Fruit fly (Drosophila melanogaster): ENCODE measurements around the gene INPP5E.

The INPP5E gene

DNA sequence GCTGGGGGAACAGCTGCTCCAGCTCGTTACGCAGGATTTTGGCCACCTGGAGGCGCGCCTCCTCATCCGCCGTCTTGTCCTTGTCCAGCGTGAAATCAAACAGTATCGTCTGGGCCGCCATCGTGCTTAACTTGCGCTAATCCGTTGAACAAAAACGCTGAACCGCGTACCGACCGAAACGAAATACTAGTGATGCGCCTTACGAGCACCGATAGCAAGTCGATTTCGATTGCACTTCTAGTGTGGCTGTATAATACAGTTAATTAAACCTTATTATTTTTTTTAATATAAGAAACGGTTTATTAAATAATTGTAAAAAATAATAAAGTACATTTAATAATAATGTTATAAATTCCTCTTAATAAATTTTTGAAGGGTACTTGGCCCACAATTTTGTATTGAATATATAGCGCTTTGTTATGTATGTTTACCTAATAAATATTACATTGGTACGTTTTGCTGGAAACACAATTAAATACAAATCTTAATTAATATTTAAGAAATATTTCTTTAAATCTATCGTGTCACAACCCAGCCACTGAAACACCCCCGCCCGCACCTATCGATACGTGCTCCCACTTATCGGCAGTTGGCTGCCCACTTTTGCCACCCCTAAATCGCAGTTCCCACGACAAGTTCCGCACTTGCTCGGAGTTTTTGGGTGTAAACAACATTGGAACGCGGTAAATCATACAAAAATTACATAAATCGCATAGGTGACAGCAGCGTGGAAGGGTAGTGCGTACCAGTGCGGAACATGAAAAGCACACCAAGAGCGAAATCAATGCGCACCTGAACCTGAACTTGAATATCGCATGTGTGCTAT, at the start of gene INPP5E, which contains the start of gene Sms (continued):
- peak; percentile 88 for TF ChIP-seq knrl (GFP tag; IDR thresholded peaks at IDR 0.05; ENCODE audit: partially characterized antibody)
- TF ChIP-seq ranshi (GFP tag; IDR thresholded peaks at IDR 0.05), result no peak; the same call in 1 of the 2 replicates
- TF ChIP-seq CG2199 (GFP tag; IDR thresholded peaks at IDR 0.05), result no peak
- peak; percentile 40 for TF ChIP-seq lilli (GFP tag; optimal IDR thresholded peaks at IDR 0.05)
- 0 out of 3 replicates have a peak, but pooled peaks have one; percentile 24 for TF ChIP-seq sr (GFP tag; IDR thresholded peaks at IDR 0.05)
- TF ChIP-seq Hmr (GFP tag; optimal IDR thresholded peaks at IDR 0.05), result peak; percentile 33
- no peak for TF ChIP-seq Eip74EF (GFP tag; optimal IDR thresholded peaks at IDR 0.05)
- no peak for TF ChIP-seq CG6765 (GFP tag; optimal IDR thresholded peaks at IDR 0.05)
- TF ChIP-seq gt (GFP tag; IDR thresholded peaks at IDR 0.05), result no peak
- no peak for TF ChIP-seq oc (tag; optimal IDR thresholded peaks at IDR 0.05)
- no peak for TF ChIP-seq bab2 (GFP tag; optimal IDR thresholded peaks at IDR 0.05)
- TF ChIP-seq tx (GFP tag; optimal IDR thresholded peaks at IDR 0.05), result no peak
- no peak for TF ChIP-seq pita (GFP tag; optimal IDR thresholded peaks at IDR 0.05)
- TF ChIP-seq CG31224 (GFP tag; IDR thresholded peaks at IDR 0.05), result peak; percentile 49; the same call in 1 of the 2 replicates
- no peak for TF ChIP-seq CG11723 (GFP tag; optimal IDR thresholded peaks at IDR 0.05)
- no peak for TF ChIP-seq sima (GFP tag; optimal IDR thresholded peaks at IDR 0.05)
- no peak for TF ChIP-seq luna (GFP tag; optimal IDR thresholded peaks at IDR 0.05)
- no peak for TF ChIP-seq CG17186 (GFP tag; optimal IDR thresholded peaks at IDR 0.05)
- peak; percentile 49 for TF ChIP-seq Sox102F (GFP tag; optimal IDR thresholded peaks at IDR 0.05)
- no peak for TF ChIP-seq bowl (GFP tag; IDR thresholded peaks at IDR 0.05)
- no peak for TF ChIP-seq exex (tag; optimal IDR thresholded peaks at IDR 0.05)
- peak; percentile 85 for TF ChIP-seq Sry-δ (GFP tag; optimal IDR thresholded peaks at IDR 0.05)
- no peak for TF ChIP-seq p53 (GFP tag; optimal IDR thresholded peaks at IDR 0.05)
- TF ChIP-seq CG17361 (GFP tag; IDR thresholded peaks at IDR 0.05), result peak; percentile 84
- no peak for TF ChIP-seq aop (GFP tag; IDR thresholded peaks at IDR 0.05)
- TF ChIP-seq hth (optimal IDR thresholded peaks at IDR 0.05), result no peak
- TF ChIP-seq Hey (tag; optimal IDR thresholded peaks at IDR 0.05), result no peak
- TF ChIP-seq pb (GFP tag; optimal IDR thresholded peaks at IDR 0.05), result no peak
- TF ChIP-seq sc (optimal IDR thresholded peaks at IDR 0.05), result no peak
- no peak for TF ChIP-seq sc (GFP tag; optimal IDR thresholded peaks at IDR 0.05)
- TF ChIP-seq z (GFP tag; IDR thresholded peaks at IDR 0.05), result no peak
- TF ChIP-seq CG14050 (GFP tag; IDR thresholded peaks at IDR 0.05), result no peak
- peak; percentile 13 for TF ChIP-seq gcm (GFP tag; optimal IDR thresholded peaks at IDR 0.05)
- TF ChIP-seq CG1647 (GFP tag; optimal IDR thresholded peaks at IDR 0.05), result no peak
- no peak for TF ChIP-seq CG9876 (GFP tag; optimal IDR thresholded peaks at IDR 0.05)
- no peak for TF ChIP-seq Atf6 (GFP tag; IDR thresholded peaks at IDR 0.05)
- peak; percentile 71 for TF ChIP-seq CG18262 (tag; optimal IDR thresholded peaks at IDR 0.05)
- TF ChIP-seq croc (GFP tag; conservative IDR thresholded peaks at IDR 0.05), result no peak
- no peak for TF ChIP-seq Asciz (GFP tag; optimal IDR thresholded peaks at IDR 0.05)
- peak; percentile 64 for TF ChIP-seq CG18619 (GFP tag; optimal IDR thresholded peaks at IDR 0.05)
- TF ChIP-seq CG10431 (GFP tag; optimal IDR thresholded peaks at IDR 0.05), result peak; percentile 38
- no peak for TF ChIP-seq sd (tag; optimal IDR thresholded peaks at IDR 0.05)
- peak; percentile 88 for TF ChIP-seq BEAF-32 (GFP tag; optimal IDR thresholded peaks at IDR 0.05)
- no peak for TF ChIP-seq h (optimal IDR thresholded peaks at IDR 0.05)
- TF ChIP-seq CG11093 (GFP tag; IDR thresholded peaks at IDR 0.05), result no peak
- TF ChIP-seq BtbVII (GFP tag; optimal IDR thresholded peaks at IDR 0.05), result no peak

Data from whole organism, embryonic.